Fruit fly (Drosophila melanogaster): ENCODE measurements around the gene CG34015.

CG34015 gene

dm6 chrX:16421899-16422412, 26.1 kb downstream of the CG34015 start, which contains the start of gene AnxB11 (continued):
- TF ChIP-seq CG3407 (GFP tag; optimal IDR thresholded peaks at IDR 0.05) (no peak), sd (tag; optimal IDR thresholded peaks at IDR 0.05) (peak; percentile 3), sqz (GFP tag; optimal IDR thresholded peaks at IDR 0.05) (no peak), CG4282 (GFP tag; optimal IDR thresholded peaks at IDR 0.05) (no peak), scrt (GFP tag; optimal IDR thresholded peaks at IDR 0.05) (peak; percentile 88), cg (GFP tag; optimal IDR thresholded peaks at IDR 0.05) (peak; percentile 92), CG12942 (GFP tag; optimal IDR thresholded peaks at IDR 0.05) (no peak), amos (GFP tag; IDR thresholded peaks at IDR 0.05; ENCODE audit: partially characterized antibody) (peak; percentile 56; the same call in 1 of the 2 replicates), Doc3 (GFP tag; IDR thresholded peaks at IDR 0.05; ENCODE audit: partially characterized antibody) (0 out of 3 replicates have a peak, but pooled peaks have one; percentile 26), grn (GFP tag; optimal IDR thresholded peaks at IDR 0.05) (no peak), CG16815 (GFP tag; optimal IDR thresholded peaks at IDR 0.05) (no peak), hkb (optimal IDR thresholded peaks at IDR 0.05) (no peak), hkb (GFP tag; IDR thresholded peaks at IDR 0.05) (0 out of 2 replicates have a peak, but pooled peaks have one; percentile 13), Fer1 (GFP tag; optimal IDR thresholded peaks at IDR 0.05) (peak; percentile 29), pho (GFP tag; optimal IDR thresholded peaks at IDR 0.05) (no peak), seq (GFP tag; IDR thresholded peaks at IDR 0.05) (no peak), MBD-R2 (GFP tag; IDR thresholded peaks at IDR 0.05) (peak; percentile 37; the same call in 1 of the 2 replicates), NK7.1 (GFP tag; optimal IDR thresholded peaks at IDR 0.05) (no peak), CTCF (GFP tag; optimal IDR thresholded peaks at IDR 0.05) (no peak), Opbp (GFP tag; IDR thresholded peaks at IDR 0.05; ENCODE audit: partially characterized antibody) (peak; percentile 74; the same call in 2 of the 3 replicates), Ada2b (GFP tag; IDR thresholded peaks at IDR 0.05) (no peak), mld (GFP tag; IDR thresholded peaks at IDR 0.05; ENCODE audit: partially characterized antibody) (peak; percentile 66; the same call in 2 of the 3 replicates), HLH54F (GFP tag; optimal IDR thresholded peaks at IDR 0.05) (no peak), CG42726 (GFP tag; IDR thresholded peaks at IDR 0.05; ENCODE audit: partially characterized antibody) (peak; percentile 30; the same call in 1 of the 2 replicates), kah (GFP tag; optimal IDR thresholded peaks at IDR 0.05) (peak; percentile 98), Jarid2 (GFP tag; optimal IDR thresholded peaks at IDR 0.05) (peak; percentile 74), esg (GFP tag; conservative IDR thresholded peaks at IDR 0.05) (no peak), Myb (GFP tag; optimal IDR thresholded peaks at IDR 0.05) (no peak), bsh (GFP tag; optimal IDR thresholded peaks at IDR 0.05) (no peak), Dref (GFP tag; IDR thresholded peaks at IDR 0.05) (peak; percentile 89), CG13894 (tag; optimal IDR thresholded peaks at IDR 0.05) (peak; percentile 12), rib (GFP tag; IDR thresholded peaks at IDR 0.05) (no peak), ap (GFP tag; IDR thresholded peaks at IDR 0.05) (no peak), CG2199 (GFP tag; IDR thresholded peaks at IDR 0.05) (0 out of 3 replicates have a peak, but pooled peaks have one; percentile 15), cwo (GFP tag; optimal IDR thresholded peaks at IDR 0.05) (peak; percentile 25), Blimp-1 (GFP tag; optimal IDR thresholded peaks at IDR 0.05) (peak; percentile 22), CG4617 (GFP tag; optimal IDR thresholded peaks at IDR 0.05; ENCODE audit: borderline replicate concordance) (peak; percentile 23), CG1603 (tag; optimal IDR thresholded peaks at IDR 0.05) (peak; percentile 37), hb (GFP tag; IDR thresholded peaks at IDR 0.05; ENCODE audit: partially characterized antibody) (peak; percentile 42; the same call in 2 of the 3 replicates), CG12769 (tag; optimal IDR thresholded peaks at IDR 0.05) (peak; percentile 24), cas (GFP tag; IDR thresholded peaks at IDR 0.05) (no peak), mirr (GFP tag; optimal IDR thresholded peaks at IDR 0.05) (peak; percentile 56), unpg (GFP tag; optimal IDR thresholded peaks at IDR 0.05) (no peak), Atf6 (GFP tag; IDR thresholded peaks at IDR 0.05) (no peak), Adf1 (GFP tag; IDR thresholded peaks at IDR 0.05) (peak; percentile 8; the same call in 1 of the 2 replicates), pan (optimal IDR thresholded peaks at IDR 0.05) (no peak), pan (GFP tag; optimal IDR thresholded peaks at IDR 0.05 in 1 of 2, IDR thresholded peaks at IDR 0.05 in 1 of 2) (no peak), trh (GFP tag; optimal IDR thresholded peaks at IDR 0.05) (no peak), CG17568 (GFP tag; optimal IDR thresholded peaks at IDR 0.05) (no peak), MESR4 (GFP tag; optimal IDR thresholded peaks at IDR 0.05) (peak; percentile 53)
